Worm (Caenorhabditis elegans): Measurements from ENCODE around the gene srw-21.

Gene srw-21

DNA sequence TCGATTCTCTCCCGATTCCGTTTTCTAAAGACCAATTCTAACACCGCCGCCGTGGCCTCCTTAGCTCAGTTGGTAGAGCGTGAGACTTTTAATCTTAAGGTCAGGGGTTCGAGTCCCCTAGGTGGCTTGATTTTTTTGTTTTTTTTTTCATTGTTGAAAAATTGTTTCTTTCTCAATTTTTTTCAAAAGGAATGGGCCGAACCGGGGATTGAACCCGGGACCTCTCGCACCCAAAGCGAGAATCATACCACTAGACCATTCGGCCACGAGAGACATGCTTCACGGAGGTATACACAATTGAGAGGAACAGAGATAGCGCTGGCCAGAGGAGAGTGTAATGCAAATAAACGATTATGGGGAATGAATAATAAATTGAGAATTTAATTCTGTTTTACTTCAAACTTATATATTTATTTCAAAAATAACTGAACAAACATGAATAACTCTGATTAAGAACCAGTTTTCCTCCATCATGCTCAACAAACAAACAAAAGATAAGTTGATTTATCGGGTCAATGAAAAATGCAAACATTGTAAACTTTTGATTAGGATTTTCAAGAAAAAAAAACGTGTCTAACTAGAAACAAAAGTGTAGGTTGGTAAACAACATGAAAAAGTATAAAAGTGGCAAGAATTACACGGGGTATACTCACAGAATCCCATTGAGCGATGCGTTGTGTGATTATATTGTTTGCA lies 22.7 kb upstream of the srw-21 start, which contains the start of gene pqn-71:
Gene pqn-71, plus strand, starts transcription at position 646 of the 696 bp plus-strand sequence.
- TF ChIP-seq cog-1 (tag; optimal IDR thresholded peaks at IDR 0.05) (peak; percentile 91), ref-1 (GFP tag; conservative IDR thresholded peaks at IDR 0.05) (peak; percentile 77; the same call in 1 of the 2 replicates), ztf-29 (GFP tag; IDR thresholded peaks at IDR 0.05) (peak; percentile 83; the same call in 1 of the 2 replicates), flt-1 (GFP tag; IDR thresholded peaks at IDR 0.05) (peak; percentile 91), tab-1 (GFP tag; IDR thresholded peaks at IDR 0.05) (peak; percentile 92; the same call in 1 of the 2 replicates), ztf-23 (GFP tag; IDR thresholded peaks at IDR 0.05) (peak; percentile 90), klf-2 (GFP tag; conservative IDR thresholded peaks at IDR 0.05) (peak; percentile 88; the same call in 1 of the 2 replicates), med-1 (GFP tag; optimal IDR thresholded peaks at IDR 0.05; ENCODE audit: insufficient read depth) (peak; percentile 68), T22C8.4 (GFP tag; IDR thresholded peaks at IDR 0.05) (peak; percentile 77)

DNA sequence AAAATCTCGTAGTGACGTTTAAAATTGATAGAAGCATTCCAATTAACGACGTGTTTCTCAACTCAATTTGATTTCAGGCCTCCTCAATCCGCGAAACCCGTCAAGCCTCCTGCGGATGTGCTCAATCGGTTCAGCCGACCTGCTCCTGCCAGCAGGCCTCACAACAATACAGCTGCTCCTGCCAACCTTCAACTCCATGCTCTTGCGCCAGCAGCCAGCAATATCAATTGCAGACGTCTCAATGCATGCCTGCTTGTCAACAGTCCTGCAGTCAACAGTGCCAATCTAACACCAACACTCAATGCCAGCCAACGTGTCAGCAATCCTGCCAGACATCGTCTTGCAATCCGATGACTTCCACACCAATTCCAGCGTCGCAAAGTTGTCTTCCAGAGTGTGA lies 21.8 kb upstream of the srw-21 start:
- TF ChIP-seq med-1 (GFP tag; optimal IDR thresholded peaks at IDR 0.05; ENCODE audit: insufficient read depth) (no peak), ztf-29 (GFP tag; IDR thresholded peaks at IDR 0.05) (no peak), klf-2 (GFP tag; conservative IDR thresholded peaks at IDR 0.05) (no peak), flt-1 (GFP tag; IDR thresholded peaks at IDR 0.05) (no peak), tab-1 (GFP tag; IDR thresholded peaks at IDR 0.05) (no peak), T22C8.4 (GFP tag; IDR thresholded peaks at IDR 0.05) (no peak), ref-1 (GFP tag; conservative IDR thresholded peaks at IDR 0.05) (no peak), cog-1 (tag; optimal IDR thresholded peaks at IDR 0.05) (no peak)

DNA sequence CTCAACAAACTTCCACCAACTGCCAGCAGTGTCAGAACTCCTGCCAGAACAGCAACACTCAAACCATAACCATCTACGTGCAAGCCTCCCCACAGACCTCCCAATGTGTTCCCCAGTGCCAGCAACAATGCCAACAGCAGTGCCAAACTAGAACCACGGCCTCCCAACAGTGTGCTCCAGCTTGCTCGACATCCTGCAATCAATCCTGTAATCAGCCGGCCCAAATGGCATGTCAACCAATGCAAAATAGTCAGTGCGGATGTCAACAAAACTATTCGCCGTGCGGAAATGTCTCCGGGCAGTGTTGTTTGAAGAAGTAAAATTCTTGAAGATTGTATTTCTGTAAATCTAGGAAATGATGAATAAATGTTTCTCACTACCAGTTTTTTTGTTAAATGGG lies 21.1 kb upstream of the srw-21 start:
- TF ChIP-seq med-1 (GFP tag; optimal IDR thresholded peaks at IDR 0.05; ENCODE audit: insufficient read depth) (no peak), T22C8.4 (GFP tag; IDR thresholded peaks at IDR 0.05) (no peak), klf-2 (GFP tag; conservative IDR thresholded peaks at IDR 0.05) (no peak), ref-1 (GFP tag; conservative IDR thresholded peaks at IDR 0.05) (no peak), flt-1 (GFP tag; IDR thresholded peaks at IDR 0.05) (no peak), cog-1 (tag; optimal IDR thresholded peaks at IDR 0.05) (no peak), ztf-23 (GFP tag; IDR thresholded peaks at IDR 0.05) (no peak), ztf-29 (GFP tag; IDR thresholded peaks at IDR 0.05) (no peak)

DNA sequence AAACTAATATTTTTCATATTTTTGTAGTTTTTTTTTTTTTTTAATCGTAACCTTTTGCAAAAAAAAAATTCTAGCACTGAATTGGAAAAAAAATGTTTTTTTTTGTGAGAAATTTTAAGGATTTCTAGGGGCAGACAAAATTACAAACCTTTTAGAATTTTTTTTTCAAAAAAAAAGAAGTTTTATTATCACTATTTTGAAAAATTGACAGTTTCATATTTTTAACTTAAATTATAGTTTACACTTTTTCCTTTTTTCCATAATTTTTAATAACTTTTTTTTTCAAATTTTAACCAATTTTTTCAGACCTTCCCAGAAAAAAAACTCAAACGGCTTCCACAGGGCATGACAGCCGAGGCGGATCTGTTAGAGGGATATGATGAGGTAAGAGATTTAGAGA lies 16.8 kb upstream of the srw-21 start, which contains the start of gene dpf-1:
Gene dpf-1, plus strand, starts transcription at position 301 of the 400 bp plus-strand sequence.
- TF ChIP-seq ref-1 (GFP tag; conservative IDR thresholded peaks at IDR 0.05) (no peak), tab-1 (GFP tag; IDR thresholded peaks at IDR 0.05) (no peak), T22C8.4 (GFP tag; IDR thresholded peaks at IDR 0.05) (no peak), flt-1 (GFP tag; IDR thresholded peaks at IDR 0.05) (no peak), klf-2 (GFP tag; conservative IDR thresholded peaks at IDR 0.05) (no peak), med-1 (GFP tag; optimal IDR thresholded peaks at IDR 0.05; ENCODE audit: insufficient read depth) (no peak), ztf-29 (GFP tag; IDR thresholded peaks at IDR 0.05) (no peak), ztf-23 (GFP tag; IDR thresholded peaks at IDR 0.05) (no peak), cog-1 (tag; optimal IDR thresholded peaks at IDR 0.05) (no peak)

DNA sequence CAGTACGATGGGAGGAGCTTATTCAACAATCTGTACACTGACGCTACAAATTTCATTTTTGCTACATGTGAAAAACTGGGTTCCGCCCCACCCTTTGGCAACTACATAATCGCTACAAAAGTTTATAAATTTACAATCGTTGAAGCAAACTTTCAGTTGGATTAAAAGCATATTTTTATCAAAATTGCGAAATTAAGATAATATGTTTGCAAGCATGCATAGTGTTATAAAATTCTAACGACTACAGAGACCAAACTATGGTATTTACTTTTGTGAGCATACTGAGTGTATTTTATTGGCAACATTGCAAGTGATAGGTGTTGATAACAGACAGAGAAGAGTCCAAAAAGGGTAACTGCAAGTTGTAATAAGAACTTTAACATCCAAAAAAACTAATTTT lies 9.3 kb upstream of the srw-21 start, which contains the start of gene C06B8.2:
Gene C06B8.2, minus strand, starts transcription at position 153 of the 400 bp plus-strand sequence.
- no peak for TF ChIP-seq ztf-23 (GFP tag; IDR thresholded peaks at IDR 0.05)
- no peak for TF ChIP-seq med-1 (GFP tag; optimal IDR thresholded peaks at IDR 0.05; ENCODE audit: insufficient read depth)
- TF ChIP-seq flt-1 (GFP tag; IDR thresholded peaks at IDR 0.05): no peak
- TF ChIP-seq ztf-29 (GFP tag; IDR thresholded peaks at IDR 0.05): no peak
- TF ChIP-seq tab-1 (GFP tag; IDR thresholded peaks at IDR 0.05): no peak
- TF ChIP-seq klf-2 (GFP tag; conservative IDR thresholded peaks at IDR 0.05): no peak
- TF ChIP-seq cog-1 (tag; optimal IDR thresholded peaks at IDR 0.05): no peak
- TF ChIP-seq ref-1 (GFP tag; conservative IDR thresholded peaks at IDR 0.05): no peak
- no peak for TF ChIP-seq T22C8.4 (GFP tag; IDR thresholded peaks at IDR 0.05)

DNA sequence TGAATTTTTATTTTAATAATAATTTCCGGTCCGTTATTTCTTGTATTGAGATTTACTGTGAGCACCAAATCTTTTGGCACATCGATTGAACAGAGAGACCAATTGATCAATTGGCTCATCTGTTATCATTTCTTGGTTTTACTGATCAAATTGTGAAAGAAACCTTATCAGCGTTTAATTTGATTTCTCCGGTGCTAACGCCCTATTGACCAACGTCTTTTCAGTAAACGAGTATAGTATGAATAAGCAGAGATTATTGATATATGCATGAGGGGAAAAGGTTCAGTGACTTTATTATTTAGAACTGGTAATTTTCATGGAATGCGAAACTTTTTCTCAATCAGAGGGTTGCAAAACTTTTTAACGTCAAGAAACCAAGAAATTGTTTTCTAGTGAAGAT lies 8.8 kb upstream of the srw-21 start:
- TF ChIP-seq med-1 (GFP tag; optimal IDR thresholded peaks at IDR 0.05; ENCODE audit: insufficient read depth) (no peak), tab-1 (GFP tag; IDR thresholded peaks at IDR 0.05) (no peak), klf-2 (GFP tag; conservative IDR thresholded peaks at IDR 0.05) (no peak), ztf-29 (GFP tag; IDR thresholded peaks at IDR 0.05) (no peak), T22C8.4 (GFP tag; IDR thresholded peaks at IDR 0.05) (no peak), flt-1 (GFP tag; IDR thresholded peaks at IDR 0.05) (no peak), ref-1 (GFP tag; conservative IDR thresholded peaks at IDR 0.05) (no peak), cog-1 (tag; optimal IDR thresholded peaks at IDR 0.05) (no peak), ztf-23 (GFP tag; IDR thresholded peaks at IDR 0.05) (no peak)

DNA sequence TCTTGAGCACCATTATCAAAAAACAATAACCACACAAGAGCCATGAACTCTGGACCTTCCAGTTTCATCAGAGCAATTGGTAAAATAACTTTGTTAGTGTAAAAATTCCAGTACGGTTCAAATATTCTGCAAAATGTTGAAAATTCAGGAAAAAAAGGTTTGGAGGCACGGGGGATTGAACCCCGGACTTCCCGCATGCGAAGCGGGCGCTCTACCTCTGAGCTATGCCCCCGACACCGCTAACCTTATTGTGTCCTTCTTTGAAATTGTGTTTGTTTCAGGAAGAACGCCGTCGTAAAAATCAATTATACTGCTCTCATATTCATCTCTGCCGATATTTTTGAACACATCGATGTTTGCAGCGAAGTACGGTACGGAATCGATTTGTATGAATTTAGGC lies 8.0 kb upstream of the srw-21 start:
- TF ChIP-seq flt-1 (GFP tag; IDR thresholded peaks at IDR 0.05) (0 out of 2 replicates have a peak, but pooled peaks have one; percentile 28), ref-1 (GFP tag; conservative IDR thresholded peaks at IDR 0.05) (no peak)

DNA sequence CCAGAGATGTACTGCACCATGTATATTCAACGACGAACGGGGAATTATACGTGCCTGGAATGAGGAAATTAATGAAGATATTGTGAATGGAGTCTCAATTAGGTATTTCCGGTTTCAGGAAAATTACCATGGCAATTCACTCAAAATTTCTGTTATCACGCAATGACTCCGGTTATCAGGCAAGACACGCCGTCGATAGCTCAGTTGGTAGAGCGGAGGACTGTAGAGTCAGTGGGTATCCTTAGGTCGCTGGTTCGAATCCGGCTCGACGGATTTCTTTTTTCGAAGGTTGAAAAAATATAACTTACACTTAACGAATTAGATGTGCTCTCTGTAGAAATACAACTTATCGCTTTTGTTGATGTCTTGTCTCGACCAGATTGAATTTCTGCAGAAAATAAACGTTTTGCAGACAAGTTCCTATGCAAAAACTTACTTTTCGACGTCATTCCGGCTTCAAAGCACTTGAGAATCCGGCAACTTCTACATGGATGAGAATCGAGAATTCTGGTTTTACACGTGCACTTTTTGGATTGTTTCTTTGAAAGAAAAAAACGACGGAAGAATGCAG lies 7.3 kb upstream of the srw-21 start:
- no peak for TF ChIP-seq ztf-23 (GFP tag; IDR thresholded peaks at IDR 0.05)
- TF ChIP-seq ref-1 (GFP tag; conservative IDR thresholded peaks at IDR 0.05): no peak
- no peak for TF ChIP-seq ztf-29 (GFP tag; IDR thresholded peaks at IDR 0.05)
- no peak for TF ChIP-seq med-1 (GFP tag; optimal IDR thresholded peaks at IDR 0.05; ENCODE audit: insufficient read depth)
- TF ChIP-seq cog-1 (tag; optimal IDR thresholded peaks at IDR 0.05): no peak
- no peak for TF ChIP-seq flt-1 (GFP tag; IDR thresholded peaks at IDR 0.05)
- no peak for TF ChIP-seq T22C8.4 (GFP tag; IDR thresholded peaks at IDR 0.05)
- no peak for TF ChIP-seq klf-2 (GFP tag; conservative IDR thresholded peaks at IDR 0.05)
- no peak for TF ChIP-seq tab-1 (GFP tag; IDR thresholded peaks at IDR 0.05)

DNA sequence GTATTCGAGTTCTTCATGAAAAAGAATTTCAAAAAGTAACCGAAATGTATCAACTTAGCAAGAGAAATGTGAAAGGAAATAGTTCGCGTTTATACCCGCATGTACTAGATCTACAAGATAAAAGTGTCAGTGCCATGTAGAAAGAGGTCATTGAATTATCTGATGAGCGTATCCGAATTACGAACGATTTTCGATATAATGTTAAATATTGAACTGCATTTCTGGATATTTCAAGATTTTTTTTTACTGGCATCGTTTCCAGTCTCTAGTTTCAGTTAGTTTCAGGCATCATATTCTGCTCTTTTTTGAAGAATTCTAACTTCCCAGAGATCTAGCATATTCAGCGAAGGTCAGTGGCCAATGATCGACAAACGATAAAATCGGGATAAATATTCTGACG lies 6.5 kb upstream of the srw-21 start, which contains the start of gene nhr-150:
Gene nhr-150, minus strand, starts transcription at position 92 of the 400 bp plus-strand sequence.
- no peak for TF ChIP-seq med-1 (GFP tag; optimal IDR thresholded peaks at IDR 0.05; ENCODE audit: insufficient read depth)
- TF ChIP-seq cog-1 (tag; optimal IDR thresholded peaks at IDR 0.05): no peak
- TF ChIP-seq klf-2 (GFP tag; conservative IDR thresholded peaks at IDR 0.05): no peak
- TF ChIP-seq T22C8.4 (GFP tag; IDR thresholded peaks at IDR 0.05): no peak
- TF ChIP-seq flt-1 (GFP tag; IDR thresholded peaks at IDR 0.05): no peak

All from whole organism, midembryonic.